Worm (Caenorhabditis elegans) whole organism, L3 larva: ENCODE results near the gene nhx-3.

ENCODE experiments used
- lin-39 ChIP-seq: fragments of 150-350 bp; optimal IDR thresholded peaks from 2 replicates; lab custom pipeline; 2018; ENCODE audit warnings: missing biosample characterization, missing genetic modification reagents, missing genetic modification characterization
- nhr-76 ChIP-seq: fragments of 150-350 bp; sonication (generic microtip); optimal IDR thresholded peaks from 5 replicates; lab custom pipeline; 2014; ENCODE audit warnings: missing biosample characterization, missing genetic modification characterization

- TF ChIP-seq nhr-76 (no peak), lin-39 (tag; lab: Kevin White, UChicago) (no peak)
Observed at ce11 chrV:7501194-7501593, 44.1 kb downstream of the nhx-3 start.
